Fruit fly (Drosophila melanogaster): ENCODE data around the gene CG34175.

DNA sequence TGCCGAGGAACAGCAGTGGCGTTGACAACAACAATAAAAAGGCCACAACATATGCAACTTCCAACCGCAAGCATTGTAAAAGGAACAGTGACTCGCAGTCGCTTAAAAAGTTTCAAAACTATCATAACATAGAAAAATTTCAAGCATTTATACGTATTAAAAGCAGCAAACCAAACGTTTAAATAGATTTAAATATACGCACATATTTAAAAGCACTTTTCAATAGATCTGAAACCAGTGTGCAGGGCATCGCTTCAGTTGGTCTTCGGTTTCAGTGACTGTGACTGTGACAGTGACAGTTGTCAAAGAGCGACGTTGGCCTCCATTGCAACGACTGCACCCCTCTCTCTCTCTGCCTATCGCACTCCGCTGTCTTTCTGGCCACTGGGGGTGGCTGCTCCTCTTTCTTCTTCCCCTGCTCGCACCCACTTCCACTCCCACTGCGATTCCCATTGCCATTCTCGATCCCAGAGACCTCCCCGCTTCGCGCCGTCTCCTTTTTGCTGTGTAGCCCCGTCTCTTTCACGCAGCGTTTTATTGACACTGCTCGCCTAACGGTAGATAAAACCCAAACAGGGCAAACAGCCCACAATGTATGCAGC is 49.6 kb upstream of the CG34175 start:
- TF ChIP-seq Sin3A (optimal IDR thresholded peaks at IDR 0.05) (no peak), h (optimal IDR thresholded peaks at IDR 0.05) (no peak)
